Fruit fly (Drosophila melanogaster) whole organism, embryonic: Measurements from ENCODE around the gene Pex2.
A peak's percentile ranks its signal among the peaks of the same experiment; 100 is the strongest.

Experiments used
- CG10431 ChIP-seq: fragments of 200-800 bp; sonication (Bioruptor generic); optimal IDR thresholded peaks from 3 replicates; lab custom pipeline; 2018; ENCODE audit warnings: missing biosample characterization, mild to moderate bottlenecking, missing genetic modification characterization
- CG10462 ChIP-seq: fragments of 200-800 bp; sonication (Bioruptor generic); optimal IDR thresholded peaks from 2 replicates; lab custom pipeline; 2016; ENCODE audit warnings: missing biosample characterization, missing genetic modification characterization
- CG11504 ChIP-seq: fragments of 200-800 bp; sonication (Bioruptor generic); optimal IDR thresholded peaks from 3 replicates; lab custom pipeline; 2019; ENCODE audit warnings: missing biosample characterization, mild to moderate bottlenecking, missing genetic modification characterization, moderate library complexity
- CG12744 ChIP-seq: fragments of 200-800 bp; sonication (Bioruptor generic); optimal IDR thresholded peaks from 2 replicates; lab custom pipeline; 2016; ENCODE audit warnings: missing biosample characterization, missing genetic modification characterization
- CG13424 ChIP-seq: fragments of 200-800 bp; sonication (Bioruptor generic); optimal IDR thresholded peaks from 2 replicates; lab custom pipeline; 2019; ENCODE audit warnings: missing biosample characterization, mild to moderate bottlenecking, missing genetic modification characterization, moderate library complexity
- CG14965 ChIP-seq: fragments of 200-800 bp; sonication (Bioruptor generic); optimal IDR thresholded peaks from 2 replicates; lab custom pipeline; 2016; ENCODE audit warnings: missing biosample characterization, missing genetic modification characterization, borderline replicate concordance
- CG17328 ChIP-seq: fragments of 200-800 bp; sonication (Bioruptor generic); IDR thresholded peaks from 2 replicates; pipeline ENCODE4 v1.3.6; 2022; ENCODE audit warnings: missing biosample characterization, missing genetic modification characterization
- CG2129 ChIP-seq: fragments of 200-800 bp; sonication (Bioruptor generic); IDR thresholded peaks from 2 replicates; pipeline ENCODE4 v1.3.6; 2022; ENCODE audit warnings: missing biosample characterization, missing genetic modification characterization; ENCODE audit not compliant: partially characterized antibody
- CG31365 ChIP-seq: fragments of 200-800 bp; sonication (Bioruptor generic); optimal IDR thresholded peaks from 2 replicates; lab custom pipeline; 2018; ENCODE audit warnings: missing biosample characterization, mild to moderate bottlenecking, missing genetic modification characterization
- CG33213 ChIP-seq: fragments of 200-800 bp; sonication (Bioruptor generic); optimal IDR thresholded peaks from 3 replicates; lab custom pipeline; 2016; ENCODE audit warnings: missing biosample characterization, missing genetic modification characterization
- CG4360 ChIP-seq: fragments of 200-800 bp; sonication (Bioruptor generic); IDR thresholded peaks from 2 replicates; pipeline ENCODE4 v1.3.6; 2022; ENCODE audit warnings: missing biosample characterization, missing genetic modification characterization
- CG4617 ChIP-seq: fragments of 200-800 bp; sonication (Bioruptor generic); optimal IDR thresholded peaks from 3 replicates; lab custom pipeline; 2016; ENCODE audit warnings: missing biosample characterization, missing genetic modification characterization, borderline replicate concordance
- CG7271 ChIP-seq: fragments of 200-800 bp; sonication (Bioruptor generic); optimal IDR thresholded peaks from 2 replicates; lab custom pipeline; 2018; ENCODE audit warnings: missing biosample characterization, mild to moderate bottlenecking, missing genetic modification characterization, moderate library complexity
- CG8359 ChIP-seq: fragments of 200-800 bp; sonication (Bioruptor generic); optimal IDR thresholded peaks from 2 replicates; lab custom pipeline; 2017; ENCODE audit warnings: missing biosample characterization, mild to moderate bottlenecking, missing genetic modification characterization, borderline replicate concordance
- CG8924 ChIP-seq: fragments of 200-800 bp; optimal IDR thresholded peaks from 3 replicates; lab custom pipeline; 2019; ENCODE audit warnings: missing biosample characterization, mild to moderate bottlenecking, missing genetic modification characterization, moderate library complexity
- CG9437 ChIP-seq: fragments of 200-800 bp; sonication (Bioruptor generic); optimal IDR thresholded peaks from 2 replicates; lab custom pipeline; 2018; ENCODE audit warnings: missing biosample characterization, mild to moderate bottlenecking, missing genetic modification characterization
- CkIIα-i1 ChIP-seq: fragments of 200-800 bp; sonication (Bioruptor generic); IDR thresholded peaks from 2 replicates; pipeline ENCODE4 v1.3.6; 2022; ENCODE audit warnings: missing biosample characterization, missing genetic modification characterization
- H2.0 ChIP-seq: fragments of 200-800 bp; sonication (Bioruptor generic); IDR thresholded peaks from 2 replicates; pipeline ENCODE4 v1.3.6; 2022; ENCODE audit warnings: missing biosample characterization, missing genetic modification characterization
- HLH3B ChIP-seq: fragments of 200-800 bp; sonication (Bioruptor generic); IDR thresholded peaks from 2 replicates; pipeline ENCODE4 v1.3.6; 2022; ENCODE audit warnings: missing biosample characterization, missing genetic modification characterization
- HLH54F ChIP-seq: fragments of 200-800 bp; sonication (Bioruptor generic); optimal IDR thresholded peaks from 3 replicates; lab custom pipeline; 2016; ENCODE audit warnings: missing biosample characterization, missing genetic modification characterization
- Hr51 ChIP-seq, 2 experiments: fragments of 200-800 bp; sonication (Bioruptor generic); optimal IDR thresholded peaks; 2 replicates in 1 of 2; 3 replicates in 1 of 2; lab custom pipeline; 2016 to 2018; ENCODE audit warnings: missing biosample characterization in 2 of 2, missing genetic modification characterization in 2 of 2, mild to moderate bottlenecking in 1 of 2, moderate library complexity in 1 of 2
- Lpt ChIP-seq: fragments of >200 bp; optimal IDR thresholded peaks from 2 replicates; lab custom pipeline; 2018; ENCODE audit warnings: missing biosample characterization, missing genetic modification characterization
- MESR4 ChIP-seq: fragments of 200-800 bp; sonication (Bioruptor generic); optimal IDR thresholded peaks from 2 replicates; lab custom pipeline; 2018; ENCODE audit warnings: missing biosample characterization, mild to moderate bottlenecking, missing genetic modification characterization, moderate library complexity
- NC2β ChIP-seq: fragments of 200-800 bp; sonication (Bioruptor generic); optimal IDR thresholded peaks from 2 replicates; lab custom pipeline; 2016; ENCODE audit warnings: missing biosample characterization, missing genetic modification characterization
- Rx ChIP-seq: fragments of 200-800 bp; sonication (Bioruptor generic); IDR thresholded peaks from 2 replicates; pipeline ENCODE4 v1.3.6; 2022; ENCODE audit warnings: missing biosample characterization, missing genetic modification characterization
- Side ChIP-seq: fragments of 200-800 bp; sonication (Bioruptor generic); optimal IDR thresholded peaks from 2 replicates; lab custom pipeline; 2016; ENCODE audit warnings: missing biosample characterization, missing genetic modification characterization
- Stat92E ChIP-seq, 3 experiments: fragments of >200 bp in 2 of 3; fragments of 200-800 bp in 1 of 3; sonication (Bioruptor generic) in 1 of 3; optimal IDR thresholded peaks; 2 replicates each; lab custom pipeline; 2017 to 2019; ENCODE audit warnings: missing biosample characterization in 3 of 3, missing genetic modification characterization in 3 of 3, mild to moderate bottlenecking in 1 of 3, moderate library complexity in 1 of 3
- al ChIP-seq: fragments of 200-800 bp; sonication (Bioruptor generic); IDR thresholded peaks from 2 replicates; pipeline ENCODE4 v1.3.6; 2022; ENCODE audit warnings: missing biosample characterization, missing genetic modification characterization
- bab2 ChIP-seq: fragments of 200-800 bp; sonication (Bioruptor generic); optimal IDR thresholded peaks from 2 replicates; lab custom pipeline; 2016; ENCODE audit warnings: missing biosample characterization, missing genetic modification characterization
- croc ChIP-seq: fragments of 200-800 bp; sonication (Bioruptor generic); conservative IDR thresholded peaks from 3 replicates; pipeline ENCODE4 v1.3.6; 2022; ENCODE audit warnings: missing biosample characterization, missing genetic modification characterization
- dmrt11E ChIP-seq: fragments of 200-800 bp; sonication (Bioruptor generic); optimal IDR thresholded peaks from 3 replicates; lab custom pipeline; 2018; ENCODE audit warnings: missing biosample characterization, mild to moderate bottlenecking, missing genetic modification characterization, moderate library complexity
- emc ChIP-seq: fragments of 200-800 bp; sonication (Bioruptor generic); optimal IDR thresholded peaks from 2 replicates; lab custom pipeline; 2016; ENCODE audit warnings: missing biosample characterization, missing genetic modification characterization
- ftz-f1 ChIP-seq: fragments of 200-800 bp; sonication (Bioruptor generic); optimal IDR thresholded peaks from 2 replicates; lab custom pipeline; 2016; ENCODE audit warnings: missing biosample characterization, missing genetic modification characterization
- jing ChIP-seq: fragments of 200-800 bp; sonication (Bioruptor generic); optimal IDR thresholded peaks from 2 replicates; lab custom pipeline; 2018; ENCODE audit warnings: missing biosample characterization, mild to moderate bottlenecking, missing genetic modification characterization
- kay ChIP-seq: fragments of 200-800 bp; sonication (Bioruptor generic); optimal IDR thresholded peaks from 2 replicates; lab custom pipeline; 2016; ENCODE audit warnings: missing biosample characterization, missing genetic modification characterization
- lilli ChIP-seq: fragments of 200-800 bp; sonication (Bioruptor generic); optimal IDR thresholded peaks from 3 replicates; lab custom pipeline; 2016; ENCODE audit warnings: missing biosample characterization, missing genetic modification characterization
- lola ChIP-seq, 3 experiments: fragments of >200 bp in 2 of 3; fragments of 200-800 bp in 1 of 3; sonication (Bioruptor generic) in 1 of 3; optimal IDR thresholded peaks; 2 replicates each; lab custom pipeline; 2017 to 2019; ENCODE audit warnings: missing biosample characterization in 3 of 3, missing genetic modification characterization in 3 of 3, mild to moderate bottlenecking in 1 of 3, moderate library complexity in 1 of 3
- luna ChIP-seq: fragments of 200-800 bp; sonication (Bioruptor generic); optimal IDR thresholded peaks from 2 replicates; lab custom pipeline; 2016; ENCODE audit warnings: missing biosample characterization, missing genetic modification characterization
- pho ChIP-seq: fragments of 200-800 bp; sonication (Bioruptor generic); optimal IDR thresholded peaks from 2 replicates; lab custom pipeline; 2016; ENCODE audit warnings: missing biosample characterization, missing genetic modification characterization
- pita ChIP-seq: fragments of 200-800 bp; sonication (Bioruptor generic); optimal IDR thresholded peaks from 2 replicates; lab custom pipeline; 2017; ENCODE audit warnings: missing biosample characterization, mild to moderate bottlenecking, missing genetic modification characterization
- prd ChIP-seq, 3 experiments: fragments of >200 bp in 2 of 3; fragments of 200-800 bp in 1 of 3; sonication (Bioruptor generic) in 1 of 3; optimal IDR thresholded peaks in 2 of 3; IDR thresholded peaks in 1 of 3; 2 replicates in 2 of 3; 3 replicates in 1 of 3; pipeline versions ENCODE4 v1.3.6 to Lab custom; 2017 to 2022; ENCODE audit warnings: missing biosample characterization in 1 of 3, missing genetic modification characterization in 1 of 3
- ranshi ChIP-seq: fragments of 200-800 bp; sonication (Bioruptor generic); IDR thresholded peaks from 2 replicates; pipeline ENCODE4 v1.3.6; 2022; ENCODE audit warnings: missing biosample characterization, missing genetic modification characterization
- sisA ChIP-seq: fragments of 200-800 bp; sonication (Bioruptor generic); IDR thresholded peaks from 2 replicates; pipeline ENCODE4 v1.3.6; 2022; ENCODE audit warnings: missing biosample characterization, missing genetic modification characterization
- twi ChIP-seq: fragments of 200-800 bp; optimal IDR thresholded peaks from 2 replicates; lab custom pipeline; 2019; ENCODE audit warnings: missing biosample characterization, mild to moderate bottlenecking, missing genetic modification characterization, moderate library complexity
- unpg ChIP-seq: fragments of 200-800 bp; sonication (Bioruptor generic); optimal IDR thresholded peaks from 3 replicates; lab custom pipeline; 2018; ENCODE audit warnings: missing biosample characterization, mild to moderate bottlenecking, missing genetic modification characterization, moderate library complexity
- wek ChIP-seq: fragments of 200-800 bp; sonication (Bioruptor generic); optimal IDR thresholded peaks from 3 replicates; lab custom pipeline; 2018; ENCODE audit warnings: missing biosample characterization, mild to moderate bottlenecking, missing genetic modification characterization, moderate library complexity
- zf30C ChIP-seq: fragments of 200-800 bp; sonication (Bioruptor generic); optimal IDR thresholded peaks from 3 replicates; lab custom pipeline; 2018; ENCODE audit warnings: missing biosample characterization, mild to moderate bottlenecking, missing genetic modification characterization

Pex2 gene

DNA sequence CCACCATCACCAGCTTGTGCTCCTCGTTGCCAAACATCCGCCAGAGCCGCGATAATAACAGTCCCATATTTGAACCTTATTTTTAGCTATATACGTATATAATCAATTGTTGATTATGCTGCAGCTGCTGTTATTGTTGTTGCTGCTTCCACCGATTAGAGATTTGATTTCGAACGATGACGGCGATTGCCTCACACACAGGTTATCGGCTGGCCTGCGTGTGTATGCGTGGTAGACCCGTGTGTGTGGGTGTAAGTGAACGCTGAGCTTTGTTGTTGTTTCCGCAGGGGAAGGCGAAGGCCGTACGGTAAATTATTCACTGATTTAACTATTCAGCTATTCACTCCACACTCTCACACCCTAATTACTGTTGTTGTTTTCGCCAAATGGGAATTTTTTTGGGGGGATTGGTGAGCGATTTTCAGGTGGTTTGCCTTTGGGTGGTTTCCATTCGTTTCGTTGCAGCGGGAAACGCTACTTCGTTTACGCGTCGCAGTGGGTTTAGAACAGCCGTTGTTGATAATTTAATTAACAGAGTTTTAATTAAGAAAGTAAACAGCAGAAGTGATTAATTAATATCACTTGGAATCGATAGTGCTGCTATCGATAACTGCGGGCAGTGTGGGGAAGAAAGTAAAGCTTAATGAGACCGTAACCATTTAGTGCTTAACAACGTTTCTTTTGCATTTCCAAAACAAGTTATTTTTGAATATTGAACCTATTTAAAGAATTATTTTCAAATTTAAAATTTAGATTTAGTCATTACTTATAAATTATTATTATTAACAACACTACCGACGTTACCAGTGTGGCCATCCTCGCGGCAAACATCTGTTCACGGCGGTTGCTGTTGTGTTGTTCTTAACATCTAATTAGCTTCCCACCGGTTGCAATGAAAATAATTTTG is 39.4 kb upstream of the Pex2 start, which contains the start of the genes Arl5 and CG13671 (continued):
- TF ChIP-seq CG8924 (tag; lab: Kevin White, UChicago), result peak; percentile 66
- peak; percentile 85 for TF ChIP-seq lilli (GFP tag; lab: Kevin White, UChicago)
- no peak for TF ChIP-seq prd (optimal IDR thresholded peaks at IDR 0.05; lab: Kevin White, UChicago)
- peak; percentile 91 for TF ChIP-seq prd (GFP tag; IDR thresholded peaks at IDR 0.05; lab: Robert Waterston, UW)
- TF ChIP-seq pho (GFP tag; lab: Kevin White, UChicago), result peak; percentile 68
- TF ChIP-seq sisA (GFP tag; lab: Robert Waterston, UW), result peak; percentile 85
- TF ChIP-seq CG10431 (GFP tag; lab: Kevin White, UChicago), result no peak
- TF ChIP-seq HLH3B (GFP tag; lab: Robert Waterston, UW), result peak; percentile 79
- peak; percentile 30 for TF ChIP-seq Side (GFP tag; lab: Kevin White, UChicago)
- peak; percentile 84 for TF ChIP-seq CG7271 (tag; lab: Kevin White, UChicago)
- TF ChIP-seq HLH54F (GFP tag; lab: Kevin White, UChicago), result peak; percentile 56
- no peak for TF ChIP-seq wek (GFP tag; lab: Kevin White, UChicago)
- TF ChIP-seq CG17328, result peak; percentile 83
- peak; percentile 82; the same call in 1 of the 2 replicates for TF ChIP-seq ranshi
- no peak for TF ChIP-seq CG8359 (GFP tag; lab: Kevin White, UChicago)
- TF ChIP-seq Stat92E (GFP tag; optimal IDR thresholded peaks at IDR 0.05; lab: Kevin White, UChicago), result peak in 1 of 3 experiments; percentile 10
- peak; percentile 79 for TF ChIP-seq CG10462 (GFP tag; lab: Kevin White, UChicago)
- peak; percentile 47 for TF ChIP-seq CG13424 (tag; lab: Kevin White, UChicago)
- no peak for TF ChIP-seq CG31365 (tag; lab: Kevin White, UChicago)
- TF ChIP-seq bab2 (GFP tag; lab: Kevin White, UChicago), result peak; percentile 60
- peak; percentile 78 for TF ChIP-seq unpg (GFP tag; lab: Kevin White, UChicago)
- peak; percentile 74 for TF ChIP-seq ftz-f1 (GFP tag; lab: Kevin White, UChicago)
- TF ChIP-seq CG14965, result no peak
- no peak for TF ChIP-seq CkIIα-i1 (GFP tag; lab: Robert Waterston, UW)
- no peak for TF ChIP-seq emc (GFP tag; lab: Kevin White, UChicago)
- TF ChIP-seq dmrt11E (tag; lab: Kevin White, UChicago), result peak; percentile 79
- TF ChIP-seq kay, result peak; percentile 74
- peak; percentile 68 for TF ChIP-seq Hr51 (GFP tag; optimal IDR thresholded peaks at IDR 0.05; lab: Kevin White, UChicago)
- no peak for TF ChIP-seq Lpt (GFP tag; lab: Kevin White, UChicago)
- peak; percentile 48 for TF ChIP-seq NC2β (GFP tag; lab: Kevin White, UChicago)
- peak; percentile 70 for TF ChIP-seq Rx (GFP tag; lab: Robert Waterston, UW)
- TF ChIP-seq CG33213, result peak; percentile 74
- TF ChIP-seq al (GFP tag; lab: Robert Waterston, UW), result peak; percentile 68
- TF ChIP-seq CG12744 (GFP tag; lab: Kevin White, UChicago), result no peak
- TF ChIP-seq CG9437 (GFP tag; lab: Kevin White, UChicago), result peak; percentile 59
- TF ChIP-seq CG4617 (GFP tag; lab: Kevin White, UChicago), result peak; percentile 87
- peak in 2 of 3 experiments; percentile 16 to 60 for TF ChIP-seq lola (GFP tag; optimal IDR thresholded peaks at IDR 0.05; lab: Kevin White, UChicago)
- TF ChIP-seq CG2129 (GFP tag; lab: Robert Waterston, UW), result peak; percentile 52
- peak; percentile 49 for TF ChIP-seq twi (tag; lab: Kevin White, UChicago)
- no peak for TF ChIP-seq zf30C (GFP tag; lab: Kevin White, UChicago)
- peak; percentile 44 for TF ChIP-seq croc
- peak; percentile 29 for TF ChIP-seq jing
- TF ChIP-seq luna (GFP tag; lab: Kevin White, UChicago), result peak; percentile 58
- TF ChIP-seq CG4360 (GFP tag; lab: Robert Waterston, UW), result peak; percentile 85
- peak; percentile 83 for TF ChIP-seq MESR4 (GFP tag; lab: Kevin White, UChicago)
- no peak for TF ChIP-seq pita (GFP tag; lab: Kevin White, UChicago)
- TF ChIP-seq H2.0, result peak; percentile 76
- TF ChIP-seq CG11504 (tag; lab: Kevin White, UChicago), result no peak
